Worm (Caenorhabditis elegans): ENCODE measurements around the gene Y17G7B.12.
"Not testable (repeated sequence)": the region's sequence is repeated elsewhere in the genome, so short reads cannot be mapped to it uniquely, and the experiment has no call there.

Gene Y17G7B.12

DNA sequence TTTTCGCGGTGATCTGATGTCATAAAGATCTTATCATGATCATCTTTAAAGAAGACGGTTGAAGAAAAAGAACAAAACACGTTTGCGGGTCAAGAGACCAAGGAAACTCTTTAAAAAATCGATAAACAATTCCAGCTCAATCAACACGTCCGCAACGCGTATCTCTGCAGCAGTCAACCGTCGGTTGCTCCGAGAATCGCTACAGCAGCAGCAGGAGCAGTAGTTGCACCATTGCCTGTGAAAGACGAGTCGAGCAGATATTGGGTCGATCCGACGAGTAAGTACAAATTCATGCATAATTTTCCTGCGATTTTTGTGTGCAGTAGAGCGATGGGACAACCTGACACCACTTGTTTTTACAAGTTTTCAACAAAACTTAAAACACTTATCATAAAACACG lies 30.9 kb downstream of the Y17G7B.12 start:
- TF ChIP-seq egl-13 (tag; optimal IDR thresholded peaks at IDR 0.05) (no peak), fkh-10 (GFP tag; optimal IDR thresholded peaks at IDR 0.05) (no peak), nhr-11 (tag; optimal IDR thresholded peaks at IDR 0.05) (no peak), lir-3 (tag; optimal IDR thresholded peaks at IDR 0.05; ENCODE audit: poor library complexity) (no peak), skn-1 (tag; optimal IDR thresholded peaks at IDR 0.05) (no peak), pax-3 (tag; optimal IDR thresholded peaks at IDR 0.05) (no peak), nhr-90 (tag; optimal IDR thresholded peaks at IDR 0.05; ENCODE audit: poor library complexity) (peak; percentile 18), elt-3 (tag; optimal IDR thresholded peaks at IDR 0.05) (peak in 1 of 6 experiments; percentile 15), nhr-237 (tag; optimal IDR thresholded peaks at IDR 0.05) (no peak), snpc-4 (tag; optimal IDR thresholded peaks at IDR 0.05) (no peak), ztf-11 (tag; optimal IDR thresholded peaks at IDR 0.05) (no peak), sup-37 (GFP tag; optimal IDR thresholded peaks at IDR 0.05) (no peak), efl-1 (optimal IDR thresholded peaks at IDR 0.05) (peak in 1 of 2 experiments; percentile 9), efl-1 (GFP tag; optimal IDR thresholded peaks at IDR 0.05 in 1 of 2) (no peak), hpl-2 (GFP tag; optimal IDR thresholded peaks at IDR 0.05) (no peak), zip-4 (GFP tag; optimal IDR thresholded peaks at IDR 0.05) (no peak), snu-23 (GFP tag; optimal IDR thresholded peaks at IDR 0.05) (no peak), ama-1 (optimal IDR thresholded peaks at IDR 0.05) (no peak), Y116A8C.19 (tag; optimal IDR thresholded peaks at IDR 0.05; ENCODE audit: borderline replicate concordance) (no peak)

DNA sequence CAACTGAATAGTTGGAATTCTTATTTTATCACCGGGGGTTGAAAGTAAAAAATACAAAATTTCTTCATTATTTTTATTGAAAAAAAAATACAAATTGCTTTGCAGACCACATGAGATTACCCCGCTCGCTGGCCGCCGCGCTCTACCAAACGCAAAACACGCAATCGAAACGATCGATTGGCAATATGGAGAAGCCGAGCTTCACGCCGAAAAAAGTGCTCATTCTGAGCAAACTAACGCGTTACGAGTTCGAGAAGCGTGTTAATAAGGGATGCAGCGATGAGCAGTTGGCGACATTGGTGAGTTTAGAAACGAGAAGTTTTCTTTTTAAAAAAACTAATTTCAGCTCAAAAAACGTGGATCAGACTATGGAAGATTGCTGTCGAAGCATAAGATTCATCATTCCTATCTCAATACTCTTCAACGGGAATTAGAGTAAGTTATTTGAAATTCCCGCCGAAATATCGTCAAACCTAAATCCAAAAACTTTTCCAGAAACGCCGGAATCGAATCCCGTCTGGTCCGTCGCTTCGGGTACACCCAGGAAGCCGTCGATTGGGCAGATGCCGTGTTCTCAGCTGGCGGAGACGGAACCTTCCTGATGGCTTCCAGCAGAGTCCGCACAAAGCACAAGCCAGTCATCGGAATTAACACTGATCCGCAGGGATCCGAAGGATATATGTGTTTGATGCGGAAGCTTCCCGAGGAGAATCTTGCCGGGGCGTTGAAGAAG lies 31.9 kb downstream of the Y17G7B.12 start:
- TF ChIP-seq efl-1 (optimal IDR thresholded peaks at IDR 0.05) (no peak), efl-1 (GFP tag; optimal IDR thresholded peaks at IDR 0.05 in 1 of 2) (peak in 1 of 2 experiments; percentile 76), nhr-237 (tag; optimal IDR thresholded peaks at IDR 0.05) (no peak), ama-1 (optimal IDR thresholded peaks at IDR 0.05) (peak; percentile 62)

DNA sequence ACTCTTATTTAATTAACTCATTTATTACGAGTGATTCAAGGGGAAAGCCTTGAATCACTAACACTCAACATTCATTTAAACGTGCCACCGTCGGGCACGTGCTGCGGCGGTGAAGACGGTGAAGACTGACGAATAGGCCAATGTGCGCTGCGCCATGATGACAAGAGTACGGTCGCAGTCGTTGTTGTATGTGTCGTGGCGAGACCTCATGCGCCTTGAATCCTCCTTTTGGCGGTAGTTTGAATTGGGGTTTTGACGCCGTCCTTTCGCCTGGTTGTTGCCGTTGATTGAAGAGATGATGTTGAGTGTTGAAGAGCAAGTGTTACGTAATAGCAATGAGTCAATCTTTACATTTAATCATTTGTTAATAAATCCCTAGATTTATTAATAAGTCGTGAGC lies 33.1 kb downstream of the Y17G7B.12 start:
- TF ChIP-seq dpl-1 (GFP tag; optimal IDR thresholded peaks at IDR 0.05) (peak in 2 of 3 experiments; percentile 3 to 4), lin-35 (GFP tag; optimal IDR thresholded peaks at IDR 0.05) (peak in 1 of 2 experiments; percentile 27), efl-1 (GFP tag; optimal IDR thresholded peaks at IDR 0.05 in 1 of 2) (peak; percentile 13 to 94)
- TF ChIP-seq efl-1 (optimal IDR thresholded peaks at IDR 0.05), result not testable (repeated sequence)

DNA sequence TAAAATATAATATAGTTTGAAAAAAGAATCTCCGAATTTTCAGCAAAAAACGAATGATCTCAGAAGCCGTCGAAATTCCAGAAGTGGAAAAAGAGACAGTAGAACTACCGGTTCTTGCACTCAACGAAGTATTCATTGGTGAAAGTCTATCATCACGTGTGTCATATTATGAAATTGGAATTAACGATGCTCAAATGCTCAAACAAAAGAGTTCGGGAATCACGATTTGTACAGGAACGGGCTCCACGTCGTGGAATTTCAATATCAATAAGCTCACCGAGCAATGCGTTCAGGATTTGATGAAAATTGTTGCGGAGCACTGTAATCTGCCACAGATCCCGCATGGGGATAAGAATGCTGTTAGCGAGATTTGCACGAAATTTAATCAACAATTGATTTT lies 34.6 kb downstream of the Y17G7B.12 start:
- peak; percentile 8 for TF ChIP-seq nhr-90 (tag; optimal IDR thresholded peaks at IDR 0.05; ENCODE audit: poor library complexity)
- peak; percentile 20 for TF ChIP-seq hpl-2 (GFP tag; optimal IDR thresholded peaks at IDR 0.05)
- TF ChIP-seq ets-5 (GFP tag; IDR thresholded peaks at IDR 0.05), result no peak

DNA sequence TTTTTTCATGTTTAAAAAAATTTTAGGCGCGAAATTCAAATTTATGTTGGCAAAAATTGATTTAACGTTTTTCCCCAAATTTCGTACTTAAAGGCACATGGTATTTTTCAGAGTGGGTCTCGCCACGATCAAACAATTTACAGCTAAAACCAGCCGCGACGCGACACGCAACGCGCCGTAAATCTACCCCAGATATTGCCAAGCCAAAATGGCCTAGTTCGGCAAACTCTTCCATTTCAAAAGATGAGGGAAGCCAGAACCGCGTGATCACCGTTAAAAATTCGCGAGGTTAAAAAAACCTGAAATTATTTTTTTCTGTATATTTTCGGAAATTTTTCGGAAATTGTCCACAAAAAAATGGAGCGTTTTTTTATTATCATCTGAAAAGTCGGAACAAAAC lies 36.2 kb downstream of the Y17G7B.12 start:
- TF ChIP-seq fkh-8 (tag; optimal IDR thresholded peaks at IDR 0.05), result no peak
- TF ChIP-seq nhr-71 (tag; optimal IDR thresholded peaks at IDR 0.05), result peak; percentile 16
- TF ChIP-seq C16A3.4 (tag; optimal IDR thresholded peaks at IDR 0.05), result no peak
- no peak for TF ChIP-seq efl-1 (optimal IDR thresholded peaks at IDR 0.05)
- TF ChIP-seq efl-1 (GFP tag; optimal IDR thresholded peaks at IDR 0.05 in 1 of 2), result peak in 1 of 2 experiments; percentile 81
- no peak for TF ChIP-seq unc-98 (GFP tag; IDR thresholded peaks at IDR 0.05)

DNA sequence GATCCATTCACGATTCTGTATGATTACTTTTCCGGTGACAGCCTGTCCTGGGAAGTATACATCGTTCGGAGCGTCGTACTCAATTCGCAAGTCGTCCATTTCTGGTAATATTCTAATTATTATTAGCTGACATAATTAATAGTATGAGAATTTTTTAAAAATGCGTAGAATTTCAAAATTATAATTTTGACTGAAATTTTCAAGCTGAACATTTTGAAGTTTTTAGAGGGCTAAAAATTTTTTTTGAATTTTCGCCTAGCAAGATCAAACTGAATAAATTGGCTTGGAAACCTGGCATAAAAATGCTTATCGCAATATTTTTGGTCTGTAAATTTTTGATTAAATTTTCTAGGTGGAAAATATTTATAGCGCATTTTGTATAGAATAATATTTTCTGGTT lies 38.9 kb downstream of the Y17G7B.12 start, which contains the start of gene arrd-7:
TSS of gene arrd-7 (minus strand) at position 101 of the 400 bp plus-strand sequence.
- no peak for TF ChIP-seq unc-130 (tag; optimal IDR thresholded peaks at IDR 0.05)
- TF ChIP-seq Y116A8C.19 (tag; optimal IDR thresholded peaks at IDR 0.05; ENCODE audit: borderline replicate concordance), result no peak
- no peak for TF ChIP-seq unc-98 (GFP tag; IDR thresholded peaks at IDR 0.05)
- TF ChIP-seq nhr-71 (tag; optimal IDR thresholded peaks at IDR 0.05), result no peak
- TF ChIP-seq fkh-4 (tag; optimal IDR thresholded peaks at IDR 0.05; ENCODE audit: borderline replicate concordance), result no peak
- no peak for TF ChIP-seq vab-15 (tag; optimal IDR thresholded peaks at IDR 0.05)
- TF ChIP-seq alr-1 (tag; optimal IDR thresholded peaks at IDR 0.05; ENCODE audit: borderline replicate concordance), result no peak
- no peak for TF ChIP-seq C16A3.4 (tag; optimal IDR thresholded peaks at IDR 0.05)
- no peak for TF ChIP-seq nhr-77 (tag; optimal IDR thresholded peaks at IDR 0.05)
- TF ChIP-seq dpl-1 (GFP tag; optimal IDR thresholded peaks at IDR 0.05), result no peak
- no peak for TF ChIP-seq nhr-84 (tag; optimal IDR thresholded peaks at IDR 0.05)
- no peak for TF ChIP-seq nhr-19 (GFP tag; conservative IDR thresholded peaks at IDR 0.05)
- TF ChIP-seq isw-1 (GFP tag; IDR thresholded peaks at IDR 0.05), result no peak

Measured in whole organism, L1 larva.